Worm (Caenorhabditis elegans): ENCODE measurements around the gene F54D8.10.

The F54D8.10 gene

ce11 chrIII:5130654-5131053, 36.0 kb downstream of the F54D8.10 start:
- no peak for TF ChIP-seq pag-3 (tag; optimal IDR thresholded peaks at IDR 0.05; ENCODE audit: borderline replicate concordance, insufficient read depth)
- TF ChIP-seq sptf-1 (tag; optimal IDR thresholded peaks at IDR 0.05): no peak

ce11 chrIII:5134506-5134905, 39.9 kb downstream of the F54D8.10 start:
- TF ChIP-seq dsc-1 (tag; optimal IDR thresholded peaks at IDR 0.05) (no peak), rnt-1 (tag; optimal IDR thresholded peaks at IDR 0.05) (peak; percentile 20), lin-14 (GFP tag; optimal IDR thresholded peaks at IDR 0.05) (no peak), tbx-2 (tag; optimal IDR thresholded peaks at IDR 0.05) (peak; percentile 76), lsy-2 (tag; optimal IDR thresholded peaks at IDR 0.05) (peak in 1 of 2 experiments; percentile 60), blmp-1 (tag; optimal IDR thresholded peaks at IDR 0.05) (no peak), efl-1 (optimal IDR thresholded peaks at IDR 0.05) (no peak), efl-1 (GFP tag; optimal IDR thresholded peaks at IDR 0.05 in 1 of 2) (peak in 1 of 2 experiments; percentile 46)

- no peak for TF ChIP-seq ets-5 (GFP tag; IDR thresholded peaks at IDR 0.05)
- peak; percentile 19 for TF ChIP-seq snu-23 (GFP tag; optimal IDR thresholded peaks at IDR 0.05)
- no peak for TF ChIP-seq C16A3.4 (tag; optimal IDR thresholded peaks at IDR 0.05)
- TF ChIP-seq nhr-20 (tag; optimal IDR thresholded peaks at IDR 0.05): peak; percentile 9
- peak in 1 of 2 experiments; percentile 48 for TF ChIP-seq lsy-2 (tag; optimal IDR thresholded peaks at IDR 0.05)
- TF ChIP-seq nhr-85 (tag): peak; percentile 63
- TF ChIP-seq nhr-47 (tag; optimal IDR thresholded peaks at IDR 0.05): peak; percentile 13
- TF ChIP-seq unc-130 (tag; optimal IDR thresholded peaks at IDR 0.05): no peak
- TF ChIP-seq hlh-17 (GFP tag; optimal IDR thresholded peaks at IDR 0.05; ENCODE audit: borderline replicate concordance): no peak
- TF ChIP-seq aly-2 (tag; optimal IDR thresholded peaks at IDR 0.05): no peak
- no peak for TF ChIP-seq swsn-7 (tag; optimal IDR thresholded peaks at IDR 0.05)
- no peak for TF ChIP-seq ama-1 (optimal IDR thresholded peaks at IDR 0.05)
- TF ChIP-seq tbx-2 (tag; optimal IDR thresholded peaks at IDR 0.05): peak; percentile 99
- peak; percentile 23 for TF ChIP-seq lin-14 (GFP tag; optimal IDR thresholded peaks at IDR 0.05)
- TF ChIP-seq ceh-82 (tag; optimal IDR thresholded peaks at IDR 0.05): no peak
- TF ChIP-seq xbp-1 (tag; optimal IDR thresholded peaks at IDR 0.05): no peak
- no peak for TF ChIP-seq ztf-4 (tag; optimal IDR thresholded peaks at IDR 0.05)
- TF ChIP-seq blmp-1 (tag; optimal IDR thresholded peaks at IDR 0.05): no peak
- TF ChIP-seq nhr-90 (tag; optimal IDR thresholded peaks at IDR 0.05; ENCODE audit: poor library complexity): no peak
- TF ChIP-seq sup-37 (GFP tag; optimal IDR thresholded peaks at IDR 0.05): no peak
- TF ChIP-seq skn-1 (tag; optimal IDR thresholded peaks at IDR 0.05): no peak
- peak; percentile 27 for TF ChIP-seq rnt-1 (tag; optimal IDR thresholded peaks at IDR 0.05)
- no peak for TF ChIP-seq efl-1 (optimal IDR thresholded peaks at IDR 0.05)
- TF ChIP-seq efl-1 (GFP tag; optimal IDR thresholded peaks at IDR 0.05 in 1 of 2): peak in 1 of 2 experiments; percentile 90
- TF ChIP-seq nhr-71 (tag; optimal IDR thresholded peaks at IDR 0.05): peak; percentile 37
- TF ChIP-seq fkh-10 (GFP tag; optimal IDR thresholded peaks at IDR 0.05): no peak
- peak in 1 of 2 experiments; percentile 9 for TF ChIP-seq mdl-1 (tag; optimal IDR thresholded peaks at IDR 0.05)
- no peak for TF ChIP-seq tlp-1 (tag; optimal IDR thresholded peaks at IDR 0.05)
- TF ChIP-seq nhr-12 (tag; optimal IDR thresholded peaks at IDR 0.05): no peak
- no peak for TF ChIP-seq egl-27 (tag; optimal IDR thresholded peaks at IDR 0.05)
Measured at ce11 chrIII:5136033-5136597, 41.5 kb downstream of the F54D8.10 start, which contains the start of gene tbx-2. tbx-2 (minus strand) TSS chrIII:5136296.

- TF ChIP-seq efl-3 (GFP tag; optimal IDR thresholded peaks at IDR 0.05) (no peak), unc-98 (GFP tag; IDR thresholded peaks at IDR 0.05) (no peak), nhr-237 (tag; optimal IDR thresholded peaks at IDR 0.05) (no peak), efl-1 (optimal IDR thresholded peaks at IDR 0.05) (no peak), efl-1 (GFP tag; optimal IDR thresholded peaks at IDR 0.05 in 1 of 2) (peak in 1 of 2 experiments; percentile 59), ceh-90 (tag; optimal IDR thresholded peaks at IDR 0.05) (no peak), ceh-88 (GFP tag; IDR thresholded peaks at IDR 0.05) (no peak), nhr-71 (tag; optimal IDR thresholded peaks at IDR 0.05) (no peak), nhr-85 (tag) (peak; percentile 35), nhr-47 (tag; optimal IDR thresholded peaks at IDR 0.05) (no peak), nhr-19 (GFP tag; conservative IDR thresholded peaks at IDR 0.05) (no peak), unc-130 (tag; optimal IDR thresholded peaks at IDR 0.05) (no peak), lsy-2 (tag; optimal IDR thresholded peaks at IDR 0.05) (no peak), pag-3 (tag; optimal IDR thresholded peaks at IDR 0.05; ENCODE audit: borderline replicate concordance, insufficient read depth) (no peak), lin-35 (GFP tag; optimal IDR thresholded peaks at IDR 0.05) (no peak), tbx-2 (tag; optimal IDR thresholded peaks at IDR 0.05) (peak; percentile 19), elt-2 (tag; optimal IDR thresholded peaks at IDR 0.05) (peak; percentile 13)
Measured at ce11 chrIII:5137099-5137498, 42.5 kb downstream of the F54D8.10 start.
